Worm (Caenorhabditis elegans) whole organism, L3 larva: ENCODE results near the gene F30B5.11.

Experiments used
- daf-12 ChIP-seq: fragments of 150-350 bp; optimal IDR thresholded peaks from 2 replicates; lab custom pipeline; 2014; ENCODE audit warnings: missing biosample characterization, missing genetic modification reagents, missing genetic modification characterization
- elt-3 ChIP-seq, 3 experiments: fragments of 150-350 bp in 1 of 3; sonication (generic microtip) in 2 of 3; optimal IDR thresholded peaks; 2 replicates in 2 of 3; 4 replicates in 1 of 3; lab custom pipeline; 2014 to 2017; ENCODE audit warnings: missing biosample characterization in 3 of 3, missing genetic modification characterization in 3 of 3
- ztf-11 ChIP-seq: fragments of 150-350 bp; optimal IDR thresholded peaks from 2 replicates; lab custom pipeline; 2014; ENCODE audit warnings: missing biosample characterization, missing genetic modification characterization

ce11 chrIV:4262993-4263392 is 43.1 kb upstream of the F30B5.11 start, which contains the start of gene col-33:
- TF ChIP-seq elt-3 (tag; optimal IDR thresholded peaks at IDR 0.05; lab: Kevin White, UChicago) (no peak), daf-12 (tag; lab: Kevin White, UChicago) (no peak), ztf-11 (no peak)
